Worm (Caenorhabditis elegans) whole organism, L3 larva: ENCODE data around the gene cst-1.

Source experiments
- R02D3.7 ChIP-seq: fragments of 150-350 bp; optimal IDR thresholded peaks from 2 replicates; lab custom pipeline; 2014; ENCODE audit warnings: missing biosample characterization, missing genetic modification characterization
- ZK546.5 ChIP-seq: sonication (generic microtip); optimal IDR thresholded peaks from 2 replicates; lab custom pipeline; 2017; ENCODE audit warnings: missing biosample characterization, missing genetic modification characterization
- ama-1 ChIP-seq: fragments of 150-350 bp; optimal IDR thresholded peaks from 2 replicates; lab custom pipeline; 2018
- ceh-16 ChIP-seq: sonication (generic microtip); optimal IDR thresholded peaks from 2 replicates; lab custom pipeline; 2017; ENCODE audit warnings: missing biosample characterization, missing genetic modification characterization
- ceh-28 ChIP-seq: fragments of 150-350 bp; optimal IDR thresholded peaks from 2 replicates; lab custom pipeline; 2014; ENCODE audit warnings: missing biosample characterization, missing genetic modification reagents, missing genetic modification characterization
- ceh-82 ChIP-seq: fragments of 150-350 bp; optimal IDR thresholded peaks from 2 replicates; lab custom pipeline; 2014; ENCODE audit warnings: missing biosample characterization, missing genetic modification characterization
- ceh-9 ChIP-seq: sonication (generic microtip); optimal IDR thresholded peaks from 2 replicates; lab custom pipeline; 2018; ENCODE audit warnings: missing biosample characterization, missing genetic modification characterization
- daf-12 ChIP-seq: fragments of 150-350 bp; optimal IDR thresholded peaks from 2 replicates; lab custom pipeline; 2014; ENCODE audit warnings: missing biosample characterization, missing genetic modification reagents, missing genetic modification characterization
- egl-27 ChIP-seq: sonication (generic microtip); optimal IDR thresholded peaks from 4 replicates; lab custom pipeline; 2017; ENCODE audit warnings: missing biosample characterization, missing genetic modification reagents, missing genetic modification characterization
- egl-5 ChIP-seq: fragments of 150-350 bp; optimal IDR thresholded peaks from 2 replicates; lab custom pipeline; 2017; ENCODE audit warnings: missing biosample characterization, missing genetic modification reagents, missing genetic modification characterization, inconsistent platforms
- elt-1 ChIP-seq: fragments of 150-350 bp; optimal IDR thresholded peaks from 2 replicates; lab custom pipeline; 2014; ENCODE audit warnings: missing biosample characterization, missing genetic modification characterization
- elt-2 ChIP-seq: sonication (generic microtip); optimal IDR thresholded peaks from 2 replicates; lab custom pipeline; 2016; ENCODE audit warnings: missing genetic modification reagents, mild to moderate bottlenecking, missing genetic modification characterization, missing compliant biosample characterization
- elt-3 ChIP-seq, 3 experiments: fragments of 150-350 bp in 1 of 3; sonication (generic microtip) in 2 of 3; optimal IDR thresholded peaks; 2 replicates in 2 of 3; 4 replicates in 1 of 3; lab custom pipeline; 2014 to 2017; ENCODE audit warnings: missing biosample characterization in 3 of 3, missing genetic modification characterization in 3 of 3
- fkh-10 ChIP-seq: sonication (generic microtip); optimal IDR thresholded peaks from 2 replicates; lab custom pipeline; 2017; ENCODE audit warnings: missing biosample characterization, missing genetic modification reagents, missing genetic modification characterization
- hmg-11 ChIP-seq: sonication (generic microtip); optimal IDR thresholded peaks from 2 replicates; lab custom pipeline; 2016; ENCODE audit warnings: missing genetic modification characterization, missing compliant biosample characterization
- jun-1 ChIP-seq: fragments of 150-350 bp; optimal IDR thresholded peaks from 2 replicates; lab custom pipeline; 2014; ENCODE audit warnings: missing biosample characterization, missing genetic modification reagents, missing genetic modification characterization
- lin-15B ChIP-seq: fragments of 150-350 bp; optimal IDR thresholded peaks from 2 replicates; lab custom pipeline; 2014; ENCODE audit warnings: missing biosample characterization, missing genetic modification characterization
- lin-39 ChIP-seq: fragments of 150-350 bp; optimal IDR thresholded peaks from 2 replicates; lab custom pipeline; 2018; ENCODE audit warnings: missing biosample characterization, missing genetic modification reagents, missing genetic modification characterization
- mdl-1 ChIP-seq: fragments of 150-350 bp; optimal IDR thresholded peaks from 2 replicates; lab custom pipeline; 2014; ENCODE audit warnings: missing biosample characterization, missing genetic modification characterization
- mml-1 ChIP-seq: fragments of 150-350 bp; sonication (generic microtip); optimal IDR thresholded peaks from 3 replicates; lab custom pipeline; 2014; ENCODE audit warnings: missing biosample characterization, missing genetic modification characterization
- nhr-12 ChIP-seq: fragments of 150-350 bp; optimal IDR thresholded peaks from 2 replicates; lab custom pipeline; 2014; ENCODE audit warnings: missing biosample characterization, missing genetic modification characterization
- nhr-237 ChIP-seq: fragments of 150-350 bp; optimal IDR thresholded peaks from 2 replicates; lab custom pipeline; 2014; ENCODE audit warnings: missing biosample characterization, missing genetic modification characterization
- nhr-25 ChIP-seq: sonication (generic microtip); optimal IDR thresholded peaks from 2 replicates; lab custom pipeline; 2017; ENCODE audit warnings: missing biosample characterization, missing genetic modification characterization
- nhr-28 ChIP-seq: fragments of 150-350 bp; optimal IDR thresholded peaks from 2 replicates; lab custom pipeline; 2014; ENCODE audit warnings: missing biosample characterization, missing genetic modification characterization
- nhr-43 ChIP-seq: sonication (generic microtip); optimal IDR thresholded peaks from 2 replicates; lab custom pipeline; 2016; ENCODE audit warnings: mild to moderate bottlenecking, missing genetic modification characterization, missing compliant biosample characterization; ENCODE audit not compliant: poor library complexity, severe bottlenecking
- nhr-76 ChIP-seq: fragments of 150-350 bp; sonication (generic microtip); optimal IDR thresholded peaks from 5 replicates; lab custom pipeline; 2014; ENCODE audit warnings: missing biosample characterization, missing genetic modification characterization
- nhr-77 ChIP-seq: fragments of 150-350 bp; optimal IDR thresholded peaks from 2 replicates; lab custom pipeline; 2014; ENCODE audit warnings: missing biosample characterization, missing genetic modification characterization
- pha-4 ChIP-seq: fragments of 150-350 bp; optimal IDR thresholded peaks from 2 replicates; lab custom pipeline; 2014; ENCODE audit warnings: missing biosample characterization, missing genetic modification reagents, missing genetic modification characterization
- pqm-1 ChIP-seq: fragments of 150-350 bp; optimal IDR thresholded peaks from 2 replicates; lab custom pipeline; 2017; ENCODE audit warnings: missing biosample characterization, missing genetic modification characterization, inconsistent platforms
- sea-2 ChIP-seq: fragments of 150-350 bp; sonication (generic microtip); optimal IDR thresholded peaks from 4 replicates; lab custom pipeline; 2014; ENCODE audit warnings: missing biosample characterization, missing genetic modification reagents, missing genetic modification characterization
- skn-1 ChIP-seq: fragments of 150-350 bp; optimal IDR thresholded peaks from 2 replicates; lab custom pipeline; 2014; ENCODE audit warnings: missing biosample characterization, missing genetic modification characterization
- snpc-4 ChIP-seq: fragments of 150-350 bp; optimal IDR thresholded peaks from 2 replicates; lab custom pipeline; 2014; ENCODE audit warnings: missing biosample characterization, missing genetic modification characterization
- unc-39 ChIP-seq: sonication (generic microtip); optimal IDR thresholded peaks from 4 replicates; lab custom pipeline; 2017; ENCODE audit warnings: missing biosample characterization, missing genetic modification characterization
- unc-62 ChIP-seq: fragments of 150-350 bp; sonication (generic microtip); optimal IDR thresholded peaks from 4 replicates; lab custom pipeline; 2014; ENCODE audit warnings: missing biosample characterization, missing genetic modification reagents, missing genetic modification characterization
- zag-1 ChIP-seq: fragments of 150-350 bp; optimal IDR thresholded peaks from 2 replicates; lab custom pipeline; 2014; ENCODE audit warnings: missing biosample characterization, missing genetic modification characterization
- ztf-11 ChIP-seq: fragments of 150-350 bp; optimal IDR thresholded peaks from 2 replicates; lab custom pipeline; 2014; ENCODE audit warnings: missing biosample characterization, missing genetic modification characterization
- ztf-4 ChIP-seq: fragments of 150-350 bp; optimal IDR thresholded peaks from 2 replicates; lab custom pipeline; 2014; ENCODE audit warnings: missing biosample characterization, missing genetic modification characterization

The cst-1 gene

ce11 chrX:4342730-4343129 is 3.3 kb downstream of the cst-1 start:
- no peak for TF ChIP-seq lin-15B (tag; lab: Kevin White, UChicago)

- no peak for TF ChIP-seq nhr-237 (tag; lab: Kevin White, UChicago)
- no peak for TF ChIP-seq ceh-16 (tag; lab: Kevin White, UChicago)
- no peak for TF ChIP-seq hmg-11 (tag; lab: Kevin White, UChicago)
- TF ChIP-seq nhr-25 (tag; lab: Kevin White, UChicago), result no peak
- no peak for TF ChIP-seq ztf-11 (tag; lab: Kevin White, UChicago)
- no peak for TF ChIP-seq unc-62 (GFP tag; lab: Kevin White, UChicago)
- no peak for TF ChIP-seq pqm-1 (tag; lab: Kevin White, UChicago)
- no peak for TF ChIP-seq nhr-76
- TF ChIP-seq elt-2 (tag; lab: Kevin White, UChicago), result no peak
- TF ChIP-seq pha-4 (tag; lab: Kevin White, UChicago), result no peak
- TF ChIP-seq snpc-4 (tag; lab: Kevin White, UChicago), result no peak
- no peak for TF ChIP-seq R02D3.7 (tag; lab: Kevin White, UChicago)
- no peak for TF ChIP-seq nhr-12 (tag; lab: Kevin White, UChicago)
- TF ChIP-seq ama-1 (lab: Kevin White, UChicago), result no peak
- TF ChIP-seq lin-15B (tag; lab: Kevin White, UChicago), result no peak
- no peak for TF ChIP-seq egl-27 (tag; lab: Kevin White, UChicago)
- TF ChIP-seq daf-12 (tag; lab: Kevin White, UChicago), result no peak
- TF ChIP-seq mdl-1 (tag; lab: Kevin White, UChicago), result no peak
- TF ChIP-seq, all 47 proteins: peak for 0
Measured at ce11 chrX:4343915-4344314, 4.5 kb downstream of the cst-1 start, which contains the start of gene F14H12.3. Gene F14H12.3 (plus strand): TSS chrX:4344215.

ce11 chrX:4350198-4350597 is 10.8 kb downstream of the cst-1 start, which contains the start of gene F14H12.2:
Gene F14H12.2 (plus strand): TSS chrX:4350498.
- TF ChIP-seq elt-1 (tag; lab: Kevin White, UChicago) (no peak), nhr-12 (tag; lab: Kevin White, UChicago) (no peak), elt-3 (tag; optimal IDR thresholded peaks at IDR 0.05; lab: Kevin White, UChicago) (no peak), daf-12 (tag; lab: Kevin White, UChicago) (no peak), unc-62 (GFP tag; lab: Kevin White, UChicago) (no peak), sea-2 (no peak), fkh-10 (GFP tag; lab: Kevin White, UChicago) (no peak), jun-1 (tag; lab: Kevin White, UChicago) (no peak), pqm-1 (tag; lab: Kevin White, UChicago) (no peak), zag-1 (no peak), elt-2 (tag; lab: Kevin White, UChicago) (no peak), mml-1 (tag; lab: Kevin White, UChicago) (no peak), egl-5 (tag; lab: Kevin White, UChicago) (no peak), egl-27 (tag; lab: Kevin White, UChicago) (no peak), ama-1 (lab: Kevin White, UChicago) (no peak), pha-4 (tag; lab: Kevin White, UChicago) (no peak), ZK546.5 (no peak)

- TF ChIP-seq daf-12 (tag; lab: Kevin White, UChicago) (no peak), pha-4 (tag; lab: Kevin White, UChicago) (no peak), nhr-77 (no peak), ztf-4 (tag; lab: Kevin White, UChicago) (no peak), zag-1 (no peak), skn-1 (tag; lab: Kevin White, UChicago) (no peak), snpc-4 (tag; lab: Kevin White, UChicago) (no peak), nhr-43 (tag; lab: Kevin White, UChicago) (no peak), mml-1 (tag; lab: Kevin White, UChicago) (no peak), unc-62 (GFP tag; lab: Kevin White, UChicago) (no peak), ceh-16 (tag; lab: Kevin White, UChicago) (no peak), nhr-237 (tag; lab: Kevin White, UChicago) (no peak), ceh-9 (no peak)
Measured at ce11 chrX:4353318-4353717, 13.9 kb downstream of the cst-1 start, which contains the start of gene col-165. Gene col-165 (plus strand): TSS chrX:4353618.

- TF ChIP-seq nhr-25 (tag; lab: Kevin White, UChicago) (no peak), ceh-28 (tag; lab: Kevin White, UChicago) (no peak), ceh-82 (tag; lab: Kevin White, UChicago) (no peak), nhr-28 (tag; lab: Kevin White, UChicago) (no peak), unc-39 (no peak), zag-1 (no peak), lin-39 (tag; lab: Kevin White, UChicago) (no peak)
Measured at ce11 chrX:4357467-4357866, 18.0 kb downstream of the cst-1 start, which contains the start of gene F14H12.6. Gene F14H12.6 (minus strand): TSS chrX:4357567.
